Fruit fly (Drosophila melanogaster) whole organism, embryonic: ENCODE measurements around the gene Dic4.

Experiments used
- Ada2b ChIP-seq: fragments of 200-800 bp; sonication (Bioruptor generic); IDR thresholded peaks from 2 replicates; pipeline ENCODE4 v1.3.6; 2022; ENCODE audit warnings: missing biosample characterization, missing genetic modification characterization
- Adf1 ChIP-seq: fragments of 200-800 bp; sonication (Bioruptor generic); IDR thresholded peaks from 2 replicates; pipeline ENCODE4 v1.3.6; 2022; ENCODE audit warnings: missing biosample characterization, missing genetic modification characterization
- CG10274 ChIP-seq: fragments of 200-800 bp; sonication (Bioruptor generic); optimal IDR thresholded peaks from 3 replicates; lab custom pipeline; 2017; ENCODE audit warnings: missing biosample characterization, mild to moderate bottlenecking, missing genetic modification characterization
- CG11504 ChIP-seq: fragments of 200-800 bp; sonication (Bioruptor generic); optimal IDR thresholded peaks from 3 replicates; lab custom pipeline; 2019; ENCODE audit warnings: missing biosample characterization, mild to moderate bottlenecking, missing genetic modification characterization, moderate library complexity
- CG11695 ChIP-seq: fragments of 200-800 bp; sonication (Bioruptor generic); IDR thresholded peaks from 3 replicates; pipeline ENCODE4 v1.3.6; 2022; ENCODE audit warnings: missing biosample characterization, missing genetic modification characterization
- CG12391 ChIP-seq: fragments of 200-800 bp; sonication (Bioruptor generic); optimal IDR thresholded peaks from 3 replicates; lab custom pipeline; 2018; ENCODE audit warnings: missing biosample characterization, mild to moderate bottlenecking, missing genetic modification characterization, moderate library complexity
- CG12659 ChIP-seq: fragments of 200-800 bp; sonication (Bioruptor generic); optimal IDR thresholded peaks from 3 replicates; lab custom pipeline; 2017; ENCODE audit warnings: mild to moderate bottlenecking, missing biosample characterization, missing genetic modification reagents, missing genetic modification characterization
- CG13287 ChIP-seq: fragments of 200-800 bp; sonication (Bioruptor generic); IDR thresholded peaks from 2 replicates; pipeline ENCODE4 v1.3.6; 2022; ENCODE audit warnings: missing biosample characterization, missing genetic modification characterization; ENCODE audit not compliant: partially characterized antibody
- CG16815 ChIP-seq: fragments of 200-800 bp; sonication (Bioruptor generic); optimal IDR thresholded peaks from 3 replicates; lab custom pipeline; 2017; ENCODE audit warnings: missing biosample characterization, mild to moderate bottlenecking, missing genetic modification characterization
- CG1832 ChIP-seq: fragments of 200-800 bp; sonication (Bioruptor generic); optimal IDR thresholded peaks from 2 replicates; lab custom pipeline; 2017; ENCODE audit warnings: missing biosample characterization, mild to moderate bottlenecking, missing genetic modification characterization, inconsistent platforms
- CG2199 ChIP-seq: fragments of 200-800 bp; sonication (Bioruptor generic); IDR thresholded peaks from 3 replicates; pipeline ENCODE4 v1.3.6; 2022; ENCODE audit warnings: missing biosample characterization, missing genetic modification characterization
- CG30431 ChIP-seq: fragments of 200-800 bp; sonication (Bioruptor generic); optimal IDR thresholded peaks from 2 replicates; lab custom pipeline; 2017; ENCODE audit warnings: missing biosample characterization, missing genetic modification characterization
- CG3065 ChIP-seq: fragments of 200-800 bp; sonication (Bioruptor generic); optimal IDR thresholded peaks from 2 replicates; lab custom pipeline; 2016; ENCODE audit warnings: missing biosample characterization, missing genetic modification characterization
- CG31224 ChIP-seq: fragments of 200-800 bp; sonication (Bioruptor generic); IDR thresholded peaks from 2 replicates; pipeline ENCODE4 v1.3.6; 2022; ENCODE audit warnings: missing biosample characterization, missing genetic modification characterization
- CG32532 ChIP-seq: fragments of 200-800 bp; sonication (Bioruptor generic); IDR thresholded peaks from 2 replicates; pipeline ENCODE4 v1.3.6; 2022; ENCODE audit warnings: missing biosample characterization, missing genetic modification characterization
- CG5180 ChIP-seq: fragments of 200-800 bp; sonication (Bioruptor generic); optimal IDR thresholded peaks from 3 replicates; lab custom pipeline; 2017; ENCODE audit warnings: missing biosample characterization, missing genetic modification characterization, mild to moderate bottlenecking, moderate library complexity, missing genetic modification reagents
- CG7271 ChIP-seq: fragments of 200-800 bp; sonication (Bioruptor generic); optimal IDR thresholded peaks from 2 replicates; lab custom pipeline; 2018; ENCODE audit warnings: missing biosample characterization, mild to moderate bottlenecking, missing genetic modification characterization, moderate library complexity
- CG7357 ChIP-seq: fragments of 200-800 bp; sonication (Bioruptor generic); IDR thresholded peaks from 3 replicates; pipeline ENCODE4 v1.3.6; 2022; ENCODE audit warnings: missing biosample characterization, missing genetic modification characterization
- CTCF ChIP-seq: fragments of 200-800 bp; sonication (Bioruptor generic); optimal IDR thresholded peaks from 2 replicates; lab custom pipeline; 2017; ENCODE audit warnings: missing biosample characterization, mild to moderate bottlenecking, missing genetic modification characterization, moderate library complexity
- Camta ChIP-seq: fragments of 200-800 bp; sonication (Bioruptor generic); optimal IDR thresholded peaks from 2 replicates; lab custom pipeline; 2016; ENCODE audit warnings: missing biosample characterization, missing genetic modification characterization
- Dfd ChIP-seq, 2 experiments: fragments of >200 bp; optimal IDR thresholded peaks; 2 replicates each; lab custom pipeline; 2017; ENCODE audit warnings: missing biosample characterization in 2 of 2, missing genetic modification characterization in 2 of 2
- Ets65A ChIP-seq: fragments of 200-800 bp; sonication (Bioruptor generic); peaks from one replicate; lab custom pipeline; 2016; ENCODE audit warnings: missing biosample characterization, missing genetic modification characterization
- Ets97D ChIP-seq: fragments of 200-800 bp; sonication (Bioruptor generic); optimal IDR thresholded peaks from 3 replicates; lab custom pipeline; 2016; ENCODE audit warnings: missing biosample characterization, missing genetic modification characterization
- Fer1 ChIP-seq: fragments of 200-800 bp; sonication (Bioruptor generic); optimal IDR thresholded peaks from 2 replicates; lab custom pipeline; 2017; ENCODE audit warnings: missing biosample characterization, mild to moderate bottlenecking, missing genetic modification characterization
- GATAe ChIP-seq: fragments of 200-800 bp; sonication (Bioruptor generic); conservative IDR thresholded peaks from 2 replicates; pipeline ENCODE4 v1.3.6; 2022; ENCODE audit warnings: missing biosample characterization, missing genetic modification characterization
- Hey ChIP-seq: fragments of 200-800 bp; sonication (Bioruptor generic); optimal IDR thresholded peaks from 3 replicates; lab custom pipeline; 2018; ENCODE audit warnings: missing biosample characterization, mild to moderate bottlenecking, missing genetic modification characterization
- Med ChIP-seq: fragments of 200-800 bp; sonication (Bioruptor generic); peaks from one replicate; lab custom pipeline; 2016; ENCODE audit warnings: missing biosample characterization, missing genetic modification characterization, mild to moderate bottlenecking, inconsistent platforms, moderate library complexity
- NfI ChIP-seq: fragments of 200-800 bp; sonication (Bioruptor generic); optimal IDR thresholded peaks from 3 replicates; lab custom pipeline; 2018; ENCODE audit warnings: missing biosample characterization, mild to moderate bottlenecking, missing genetic modification characterization, moderate library complexity
- ara ChIP-seq: fragments of 200-800 bp; sonication (Bioruptor generic); IDR thresholded peaks from 2 replicates; pipeline ENCODE4 v1.3.6; 2022; ENCODE audit warnings: missing biosample characterization, missing genetic modification characterization
- croc ChIP-seq: fragments of 200-800 bp; sonication (Bioruptor generic); conservative IDR thresholded peaks from 3 replicates; pipeline ENCODE4 v1.3.6; 2022; ENCODE audit warnings: missing biosample characterization, missing genetic modification characterization
- crol ChIP-seq: fragments of 200-800 bp; sonication (Bioruptor generic); IDR thresholded peaks from 2 replicates; pipeline ENCODE4 v1.3.6; 2022; ENCODE audit warnings: missing biosample characterization, missing genetic modification characterization
- cwo ChIP-seq: fragments of 200-800 bp; sonication (Bioruptor generic); optimal IDR thresholded peaks from 3 replicates; lab custom pipeline; 2017; ENCODE audit warnings: missing biosample characterization, missing genetic modification characterization, mild to moderate bottlenecking, moderate library complexity, missing genetic modification reagents
- ems ChIP-seq: fragments of 200-800 bp; sonication (Bioruptor generic); optimal IDR thresholded peaks from 3 replicates; lab custom pipeline; 2016; ENCODE audit warnings: missing biosample characterization, missing genetic modification characterization
- ewg ChIP-seq: fragments of 200-800 bp; sonication (Bioruptor generic); optimal IDR thresholded peaks from 3 replicates; lab custom pipeline; 2017; ENCODE audit warnings: mild to moderate bottlenecking, missing biosample characterization, missing genetic modification reagents, missing genetic modification characterization
- gcm ChIP-seq: fragments of 200-800 bp; sonication (Bioruptor generic); optimal IDR thresholded peaks from 2 replicates; lab custom pipeline; 2019; ENCODE audit warnings: missing biosample characterization, mild to moderate bottlenecking, missing genetic modification characterization, moderate library complexity
- grn ChIP-seq: fragments of 200-800 bp; sonication (Bioruptor generic); optimal IDR thresholded peaks from 3 replicates; lab custom pipeline; 2017; ENCODE audit warnings: missing biosample characterization, missing genetic modification characterization
- ro ChIP-seq: fragments of 200-800 bp; sonication (Bioruptor generic); IDR thresholded peaks from 2 replicates; pipeline ENCODE4 v1.3.6; 2022; ENCODE audit warnings: missing biosample characterization, missing genetic modification characterization
- sens ChIP-seq: fragments of 200-800 bp; sonication (Bioruptor generic); peaks from one replicate; lab custom pipeline; 2016; ENCODE audit warnings: missing biosample characterization, missing genetic modification characterization
- shn ChIP-seq: fragments of 200-800 bp; sonication (Bioruptor generic); optimal IDR thresholded peaks from 3 replicates; lab custom pipeline; 2016; ENCODE audit warnings: missing biosample characterization, missing genetic modification characterization
- sim ChIP-seq: fragments of 200-800 bp; sonication (Bioruptor generic); IDR thresholded peaks from 2 replicates; pipeline ENCODE4 v1.3.6; 2022; ENCODE audit warnings: missing biosample characterization, missing genetic modification characterization
- sna ChIP-seq: fragments of 200-800 bp; sonication (Bioruptor generic); IDR thresholded peaks from 2 replicates; pipeline ENCODE4 v1.3.6; 2022; ENCODE audit warnings: missing biosample characterization, missing genetic modification characterization; ENCODE audit not compliant: partially characterized antibody
- so ChIP-seq: fragments of 200-800 bp; sonication (Bioruptor generic); IDR thresholded peaks from 3 replicates; pipeline ENCODE4 v1.3.6; 2022; ENCODE audit warnings: missing biosample characterization, missing genetic modification characterization
- sqz ChIP-seq: fragments of 200-800 bp; sonication (Bioruptor generic); optimal IDR thresholded peaks from 3 replicates; lab custom pipeline; 2018; ENCODE audit warnings: missing biosample characterization, mild to moderate bottlenecking, missing genetic modification characterization

The Dic4 gene

dm6 chr3L:18667115-18667514 lies 31.1 kb downstream of the Dic4 start, which contains the start of gene CG42495 (continued):
- TF ChIP-seq sim (GFP tag; lab: Robert Waterston, UW) (no peak), Camta (GFP tag; lab: Kevin White, UChicago) (no peak), CG30431 (GFP tag; lab: Kevin White, UChicago) (no peak), CG32532 (GFP tag; lab: Robert Waterston, UW) (no peak), CG13287 (GFP tag; lab: Robert Waterston, UW) (peak; percentile 47; the same call in 1 of the 2 replicates), CG12659 (peak; percentile 38), Ets97D (GFP tag; lab: Kevin White, UChicago) (peak; percentile 25), Fer1 (GFP tag; lab: Kevin White, UChicago) (no peak), NfI (GFP tag; lab: Kevin White, UChicago) (no peak), Ada2b (GFP tag; lab: Robert Waterston, UW) (no peak)

DNA sequence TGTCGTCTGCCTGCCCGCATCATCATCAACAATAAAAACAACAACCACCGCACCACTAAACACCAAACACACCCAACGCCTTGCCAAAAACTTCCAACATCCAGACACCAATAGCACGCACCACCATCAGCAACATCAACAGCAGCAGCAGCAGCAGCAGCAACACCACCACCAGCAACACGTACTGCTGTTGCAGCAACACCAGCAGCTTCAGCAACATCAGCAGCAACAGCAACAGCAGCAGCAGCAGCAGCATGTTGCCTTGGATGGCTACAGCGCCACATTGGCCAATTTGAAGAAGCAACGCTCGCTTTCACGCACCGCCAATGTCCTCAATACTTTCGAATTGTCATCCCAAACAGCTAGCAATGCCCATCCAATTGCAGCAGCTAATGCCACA lies 32.6 kb downstream of the Dic4 start:
- TF ChIP-seq CG3065 (GFP tag; lab: Kevin White, UChicago) (no peak), Hey (tag; lab: Kevin White, UChicago) (no peak), CG7271 (tag; lab: Kevin White, UChicago) (no peak), Dfd (GFP tag; optimal IDR thresholded peaks at IDR 0.05; lab: Kevin White, UChicago) (peak in 1 of 2 experiments; percentile 35), CG2199 (0 out of 3 replicates have a peak, but pooled peaks have one; percentile 38), ems (no peak), ewg (GFP tag; lab: Kevin White, UChicago) (no peak), Adf1 (GFP tag; lab: Robert Waterston, UW) (peak; percentile 17; the same call in 1 of the 2 replicates), gcm (GFP tag; lab: Kevin White, UChicago) (peak; percentile 54), GATAe (GFP tag; lab: Robert Waterston, UW) (no peak), ara (no peak), ro (GFP tag; lab: Robert Waterston, UW) (no peak), shn (no peak), CG11504 (tag; lab: Kevin White, UChicago) (peak; percentile 99), grn (GFP tag; lab: Kevin White, UChicago) (no peak), Med (GFP tag; lab: Kevin White, UChicago) (peak; percentile 16), so (GFP tag; lab: Robert Waterston, UW) (no peak), sna (GFP tag; lab: Robert Waterston, UW) (0 out of 2 replicates have a peak, but pooled peaks have one; percentile 18), CTCF (GFP tag; lab: Kevin White, UChicago) (peak; percentile 7)

DNA sequence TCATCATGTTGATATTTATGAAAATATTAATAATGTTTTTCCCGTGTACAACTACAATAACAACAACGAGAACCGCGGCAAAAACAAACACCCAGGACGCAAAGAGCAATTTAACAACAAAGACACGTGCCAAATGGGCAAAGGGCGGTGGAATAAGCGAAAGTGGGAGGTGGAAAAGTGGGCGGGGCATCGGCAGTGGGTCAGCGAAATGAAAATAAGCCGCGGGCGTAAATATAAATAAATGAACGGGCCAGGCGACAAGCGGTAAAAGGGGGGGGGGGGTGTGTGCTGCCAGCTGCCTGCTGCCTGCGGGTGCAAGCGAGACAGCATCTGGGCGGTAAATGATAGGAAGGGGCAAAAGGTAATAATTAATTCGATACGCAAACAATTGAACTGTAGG lies 44.5 kb downstream of the Dic4 start:
- TF ChIP-seq Hey (tag; lab: Kevin White, UChicago): peak; percentile 70
- TF ChIP-seq sqz (GFP tag; lab: Kevin White, UChicago): no peak
- TF ChIP-seq CG16815 (GFP tag; lab: Kevin White, UChicago): no peak
- TF ChIP-seq CG7357: 0 out of 3 replicates have a peak, but pooled peaks have one; percentile 8
- TF ChIP-seq CG5180 (GFP tag; lab: Kevin White, UChicago): no peak
- TF ChIP-seq CG31224 (GFP tag; lab: Robert Waterston, UW): no peak
- no peak for TF ChIP-seq gcm (GFP tag; lab: Kevin White, UChicago)
- TF ChIP-seq CG1832 (GFP tag; lab: Kevin White, UChicago): peak; percentile 37
- 0 out of 2 replicates have a peak, but pooled peaks have one; percentile 16 for TF ChIP-seq Ada2b (GFP tag; lab: Robert Waterston, UW)
- TF ChIP-seq CG12391 (tag; lab: Kevin White, UChicago): no peak
- no peak for TF ChIP-seq croc
- TF ChIP-seq sens (GFP tag; lab: Kevin White, UChicago): peak; percentile 75
- TF ChIP-seq crol: peak; percentile 61
- no peak for TF ChIP-seq CG11695
- TF ChIP-seq Ets65A (GFP tag; lab: Kevin White, UChicago): peak; percentile 54
- TF ChIP-seq CG10274 (GFP tag; lab: Kevin White, UChicago): no peak
- TF ChIP-seq Med (GFP tag; lab: Kevin White, UChicago): peak; percentile 68
- no peak for TF ChIP-seq cwo
- TF ChIP-seq, all 482 proteins: peak for 8
